Fruit fly (Drosophila melanogaster) whole organism, embryonic: Measurements from ENCODE around the gene arx.

Experiments
- Atf-2 ChIP-seq: fragments of 200-800 bp; sonication (Bioruptor generic); optimal IDR thresholded peaks from 2 replicates; lab custom pipeline; 2016; ENCODE audit warnings: missing biosample characterization, missing genetic modification characterization
- CG1024 ChIP-seq: fragments of 200-800 bp; sonication (Bioruptor generic); IDR thresholded peaks from 2 replicates; pipeline ENCODE4 v1.3.6; 2022; ENCODE audit warnings: missing biosample characterization, missing genetic modification characterization
- CG10654 ChIP-seq: fragments of 200-800 bp; sonication (Bioruptor generic); optimal IDR thresholded peaks from 2 replicates; lab custom pipeline; 2016; ENCODE audit warnings: missing biosample characterization, missing genetic modification characterization
- CG14860 ChIP-seq: fragments of 200-800 bp; sonication (Bioruptor generic); IDR thresholded peaks from 3 replicates; pipeline ENCODE4 v1.3.6; 2022; ENCODE audit warnings: missing biosample characterization, missing genetic modification characterization; ENCODE audit not compliant: partially characterized antibody
- CG15073 ChIP-seq: fragments of 200-800 bp; sonication (Bioruptor generic); optimal IDR thresholded peaks from 2 replicates; lab custom pipeline; 2016; ENCODE audit warnings: missing biosample characterization, missing genetic modification characterization
- CG16863 ChIP-seq: fragments of 200-800 bp; sonication (Bioruptor generic); optimal IDR thresholded peaks from 3 replicates; lab custom pipeline; 2016; ENCODE audit warnings: missing biosample characterization, missing genetic modification characterization
- CG17612 ChIP-seq: fragments of 200-800 bp; sonication (Bioruptor generic); IDR thresholded peaks from 2 replicates; pipeline ENCODE4 v1.3.6; 2022; ENCODE audit warnings: missing biosample characterization, missing genetic modification characterization
- CG17829 ChIP-seq: fragments of 200-800 bp; optimal IDR thresholded peaks from 2 replicates; lab custom pipeline; 2019; ENCODE audit warnings: missing biosample characterization, mild to moderate bottlenecking, missing genetic modification characterization, moderate library complexity
- CG2116 ChIP-seq: fragments of 200-800 bp; sonication (Bioruptor generic); optimal IDR thresholded peaks from 3 replicates; lab custom pipeline; 2018; ENCODE audit warnings: missing biosample characterization, mild to moderate bottlenecking, missing genetic modification characterization
- CG2120 ChIP-seq: fragments of 200-800 bp; sonication (Bioruptor generic); optimal IDR thresholded peaks from 3 replicates; lab custom pipeline; 2016; ENCODE audit warnings: missing biosample characterization, missing genetic modification characterization
- CG2199 ChIP-seq: fragments of 200-800 bp; sonication (Bioruptor generic); IDR thresholded peaks from 3 replicates; pipeline ENCODE4 v1.3.6; 2022; ENCODE audit warnings: missing biosample characterization, missing genetic modification characterization
- CG2712 ChIP-seq: fragments of 200-800 bp; optimal IDR thresholded peaks from 3 replicates; lab custom pipeline; 2019; ENCODE audit warnings: missing biosample characterization, mild to moderate bottlenecking, missing genetic modification characterization, moderate library complexity
- CG4282 ChIP-seq: fragments of 200-800 bp; sonication (Bioruptor generic); optimal IDR thresholded peaks from 2 replicates; lab custom pipeline; 2016; ENCODE audit warnings: missing biosample characterization, missing genetic modification characterization
- CG4404 ChIP-seq: fragments of 200-800 bp; sonication (Bioruptor generic); IDR thresholded peaks from 2 replicates; pipeline ENCODE4 v1.3.6; 2022; ENCODE audit warnings: missing biosample characterization, missing genetic modification characterization
- CG7372 ChIP-seq: fragments of 200-800 bp; sonication (Bioruptor generic); IDR thresholded peaks from 2 replicates; pipeline ENCODE4 v1.3.6; 2022; ENCODE audit warnings: missing biosample characterization, missing genetic modification characterization
- D19A ChIP-seq: fragments of 200-800 bp; optimal IDR thresholded peaks from 3 replicates; lab custom pipeline; 2019; ENCODE audit warnings: missing biosample characterization, mild to moderate bottlenecking, missing genetic modification characterization, moderate library complexity
- Hand ChIP-seq: fragments of 200-800 bp; sonication (Bioruptor generic); optimal IDR thresholded peaks from 2 replicates; lab custom pipeline; 2017; ENCODE audit warnings: mild to moderate bottlenecking, missing biosample characterization, missing genetic modification reagents, missing genetic modification characterization
- HmgZ ChIP-seq: fragments of 200-800 bp; sonication (Bioruptor generic); optimal IDR thresholded peaks from 2 replicates; lab custom pipeline; 2018; ENCODE audit warnings: missing biosample characterization, mild to moderate bottlenecking, missing genetic modification characterization
- Hmr ChIP-seq: fragments of 200-800 bp; sonication (Bioruptor generic); optimal IDR thresholded peaks from 3 replicates; lab custom pipeline; 2017; ENCODE audit warnings: mild to moderate bottlenecking, missing biosample characterization, missing genetic modification reagents, missing genetic modification characterization
- Hr39 ChIP-seq: fragments of >200 bp; optimal IDR thresholded peaks from 2 replicates; lab custom pipeline; 2017
- Kr ChIP-seq: fragments of 200-800 bp; sonication (Bioruptor generic); optimal IDR thresholded peaks from 2 replicates; lab custom pipeline; 2017; ENCODE audit warnings: missing biosample characterization, mild to moderate bottlenecking, missing genetic modification characterization
- Mrtf ChIP-seq: fragments of 200-800 bp; sonication (Bioruptor generic); IDR thresholded peaks from 3 replicates; pipeline ENCODE4 v1.3.6; 2022; ENCODE audit warnings: missing biosample characterization, missing genetic modification characterization
- Oaz ChIP-seq: fragments of 200-800 bp; sonication (Bioruptor generic); IDR thresholded peaks from 2 replicates; pipeline ENCODE4 v1.3.6; 2022; ENCODE audit warnings: missing biosample characterization, missing genetic modification characterization
- Ravus ChIP-seq: fragments of 200-800 bp; sonication (Bioruptor generic); IDR thresholded peaks from 2 replicates; pipeline ENCODE4 v1.3.6; 2022; ENCODE audit warnings: missing biosample characterization, missing genetic modification characterization
- Tbp ChIP-seq: fragments of >200 bp; optimal IDR thresholded peaks from 2 replicates; lab custom pipeline; 2018; ENCODE audit warnings: missing biosample characterization, missing genetic modification characterization
- Trl ChIP-seq, 3 experiments: fragments of >200 bp in 2 of 3; fragments of 200-800 bp in 1 of 3; sonication (Bioruptor generic) in 1 of 3; optimal IDR thresholded peaks; 2 replicates in 1 of 3; 3 replicates in 2 of 3; lab custom pipeline; 2016 to 2017; ENCODE audit warnings: missing biosample characterization in 1 of 3, missing genetic modification characterization in 1 of 3
- Vsx1 ChIP-seq: fragments of 200-800 bp; sonication (Bioruptor generic); optimal IDR thresholded peaks from 2 replicates; lab custom pipeline; 2017; ENCODE audit warnings: missing biosample characterization, mild to moderate bottlenecking, missing genetic modification characterization, missing genetic modification reagents
- Xbp1 ChIP-seq: fragments of 200-800 bp; sonication (Bioruptor generic); optimal IDR thresholded peaks from 3 replicates; lab custom pipeline; 2016; ENCODE audit warnings: missing biosample characterization, mild to moderate bottlenecking, missing genetic modification characterization
- ap ChIP-seq: fragments of 200-800 bp; sonication (Bioruptor generic); IDR thresholded peaks from 2 replicates; pipeline ENCODE4 v1.3.6; 2022; ENCODE audit warnings: missing biosample characterization, missing genetic modification characterization
- bowl ChIP-seq: fragments of 200-800 bp; sonication (Bioruptor generic); IDR thresholded peaks from 2 replicates; pipeline ENCODE4 v1.3.6; 2022; ENCODE audit warnings: missing biosample characterization, missing genetic modification characterization
- ci ChIP-seq: fragments of 200-800 bp; sonication (Bioruptor generic); IDR thresholded peaks from 3 replicates; pipeline ENCODE4 v1.3.6; 2022; ENCODE audit warnings: missing biosample characterization, missing genetic modification characterization
- corto ChIP-seq: fragments of 200-800 bp; sonication (Bioruptor generic); optimal IDR thresholded peaks from 2 replicates; lab custom pipeline; 2016; ENCODE audit warnings: missing biosample characterization, mild to moderate bottlenecking, missing genetic modification characterization, moderate library complexity
- dm ChIP-seq: fragments of 200-800 bp; sonication (Bioruptor generic); optimal IDR thresholded peaks from 3 replicates; lab custom pipeline; 2016; ENCODE audit warnings: missing biosample characterization, missing genetic modification characterization
- dmrt99B ChIP-seq: fragments of 200-800 bp; sonication (Bioruptor generic); optimal IDR thresholded peaks from 2 replicates; lab custom pipeline; 2018; ENCODE audit warnings: missing biosample characterization, mild to moderate bottlenecking, missing genetic modification characterization, moderate library complexity
- emc ChIP-seq: fragments of 200-800 bp; sonication (Bioruptor generic); optimal IDR thresholded peaks from 2 replicates; lab custom pipeline; 2016; ENCODE audit warnings: missing biosample characterization, missing genetic modification characterization
- eve ChIP-seq, 2 experiments: fragments of >200 bp; optimal IDR thresholded peaks; 2 replicates each; lab custom pipeline; 2017; ENCODE audit warnings: missing biosample characterization in 2 of 2, missing genetic modification characterization in 2 of 2
- fd102C ChIP-seq: fragments of 200-800 bp; sonication (Bioruptor generic); optimal IDR thresholded peaks from 2 replicates; lab custom pipeline; 2018; ENCODE audit warnings: missing biosample characterization, mild to moderate bottlenecking, missing genetic modification characterization, moderate library complexity
- fu2 ChIP-seq: fragments of 200-800 bp; sonication (Bioruptor generic); optimal IDR thresholded peaks from 2 replicates; lab custom pipeline; 2016; ENCODE audit warnings: missing biosample characterization, missing genetic modification characterization
- gsb-n ChIP-seq: fragments of 200-800 bp; sonication (Bioruptor generic); optimal IDR thresholded peaks from 3 replicates; lab custom pipeline; 2018; ENCODE audit warnings: missing biosample characterization, mild to moderate bottlenecking, missing genetic modification characterization
- insv ChIP-seq, 2 experiments: fragments of 200-800 bp; sonication (Bioruptor generic); optimal IDR thresholded peaks; 3 replicates each; lab custom pipeline; 2016 to 2018; ENCODE audit warnings: missing biosample characterization in 2 of 2, missing genetic modification characterization in 2 of 2
- inv ChIP-seq: fragments of 200-800 bp; sonication (Bioruptor generic); IDR thresholded peaks from 2 replicates; pipeline ENCODE4 v1.3.6; 2022; ENCODE audit warnings: missing biosample characterization, missing genetic modification characterization; ENCODE audit not compliant: partially characterized antibody
- kah ChIP-seq: fragments of 200-800 bp; sonication (Bioruptor generic); optimal IDR thresholded peaks from 2 replicates; lab custom pipeline; 2018; ENCODE audit warnings: missing biosample characterization, mild to moderate bottlenecking, missing genetic modification characterization
- lbe ChIP-seq: fragments of 200-800 bp; sonication (Bioruptor generic); optimal IDR thresholded peaks from 2 replicates; lab custom pipeline; 2016; ENCODE audit warnings: missing biosample characterization, mild to moderate bottlenecking, missing genetic modification characterization
- mam ChIP-seq: fragments of 200-800 bp; sonication (Bioruptor generic); optimal IDR thresholded peaks from 3 replicates; lab custom pipeline; 2016; ENCODE audit warnings: missing biosample characterization, missing genetic modification characterization
- phol ChIP-seq: fragments of 200-800 bp; sonication (Bioruptor generic); optimal IDR thresholded peaks from 3 replicates; lab custom pipeline; 2018; ENCODE audit warnings: missing biosample characterization, mild to moderate bottlenecking, missing genetic modification characterization, moderate library complexity
- prd ChIP-seq, 3 experiments: fragments of >200 bp in 2 of 3; fragments of 200-800 bp in 1 of 3; sonication (Bioruptor generic) in 1 of 3; optimal IDR thresholded peaks in 2 of 3; IDR thresholded peaks in 1 of 3; 2 replicates in 2 of 3; 3 replicates in 1 of 3; pipeline versions ENCODE4 v1.3.6 to Lab custom; 2017 to 2022; ENCODE audit warnings: missing biosample characterization in 1 of 3, missing genetic modification characterization in 1 of 3
- shn ChIP-seq: fragments of 200-800 bp; sonication (Bioruptor generic); optimal IDR thresholded peaks from 3 replicates; lab custom pipeline; 2016; ENCODE audit warnings: missing biosample characterization, missing genetic modification characterization
- slp2 ChIP-seq: fragments of 200-800 bp; sonication (Bioruptor generic); optimal IDR thresholded peaks from 2 replicates; lab custom pipeline; 2016; ENCODE audit warnings: missing biosample characterization, missing genetic modification characterization
- sug ChIP-seq: fragments of 200-800 bp; optimal IDR thresholded peaks from 2 replicates; lab custom pipeline; 2019; ENCODE audit warnings: missing biosample characterization, mild to moderate bottlenecking, missing genetic modification characterization, moderate library complexity
- trem ChIP-seq: fragments of 200-800 bp; optimal IDR thresholded peaks from 3 replicates; lab custom pipeline; 2019; ENCODE audit warnings: missing biosample characterization, mild to moderate bottlenecking, missing genetic modification characterization, moderate library complexity

Gene arx

DNA sequence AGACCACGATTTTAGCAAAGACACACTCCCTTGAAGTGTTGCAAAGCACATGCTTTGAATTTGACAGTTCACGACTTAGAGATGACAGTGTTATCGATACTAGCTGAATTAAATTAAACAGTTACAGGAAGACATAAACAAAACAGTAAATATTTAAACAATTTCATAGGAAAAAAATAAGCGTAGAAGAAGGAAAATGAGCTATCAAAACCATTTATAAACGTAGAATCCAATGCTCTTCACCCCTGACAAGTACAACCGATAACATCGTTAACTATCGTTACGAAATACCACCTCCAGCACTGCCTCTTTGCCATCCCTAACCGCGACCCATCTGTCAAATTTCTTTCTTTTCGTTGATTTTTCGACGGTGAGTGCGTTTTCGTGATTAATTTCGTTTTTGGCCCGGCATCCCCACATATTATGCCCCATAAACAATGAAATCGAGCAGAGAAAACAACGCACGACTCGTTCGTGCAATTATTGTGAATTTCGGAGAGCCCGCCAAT is 2.5 kb downstream of the arx start, which contains the start of gene RpL26 (continued):
- TF ChIP-seq Trl (optimal IDR thresholded peaks at IDR 0.05; lab: Kevin White, UChicago) = no peak
- TF ChIP-seq Trl (GFP tag; optimal IDR thresholded peaks at IDR 0.05; lab: Kevin White, UChicago) = peak; percentile 77
- no peak; the same call in 2 of the 3 replicates for TF ChIP-seq Mrtf (GFP tag; lab: Robert Waterston, UW)
- TF ChIP-seq CG4282 (GFP tag; lab: Kevin White, UChicago) = peak; percentile 70
- peak; percentile 38 for TF ChIP-seq CG15073
- TF ChIP-seq Tbp (GFP tag; lab: Kevin White, UChicago) = no peak
- TF ChIP-seq D19A = peak; percentile 9
- no peak for TF ChIP-seq CG2199 (GFP tag; lab: Robert Waterston, UW)
- no peak for TF ChIP-seq Ravus
- no peak for TF ChIP-seq CG1024 (GFP tag; lab: Robert Waterston, UW)
- no peak for TF ChIP-seq eve (GFP tag; optimal IDR thresholded peaks at IDR 0.05; lab: Kevin White, UChicago)
- TF ChIP-seq CG16863 (GFP tag; lab: Kevin White, UChicago) = peak; percentile 56
- TF ChIP-seq Hmr (GFP tag; lab: Kevin White, UChicago) = no peak
- TF ChIP-seq insv (GFP tag; optimal IDR thresholded peaks at IDR 0.05; lab: Kevin White, UChicago) = peak; percentile 94 to 99
- TF ChIP-seq fu2 (GFP tag; lab: Kevin White, UChicago) = peak; percentile 86
- no peak for TF ChIP-seq dmrt99B (tag; lab: Kevin White, UChicago)
- peak; percentile 73 for TF ChIP-seq Atf-2 (GFP tag; lab: Kevin White, UChicago)
- peak; percentile 90 for TF ChIP-seq CG2120 (GFP tag; lab: Kevin White, UChicago)
- no peak for TF ChIP-seq gsb-n
- peak; percentile 75 for TF ChIP-seq CG2712 (tag; lab: Kevin White, UChicago)
- no peak for TF ChIP-seq CG17612 (GFP tag; lab: Robert Waterston, UW)
- peak; percentile 79 for TF ChIP-seq slp2 (GFP tag; lab: Kevin White, UChicago)
- peak; percentile 64 for TF ChIP-seq trem (tag; lab: Kevin White, UChicago)
- TF ChIP-seq Oaz = no peak; the same call in 1 of the 2 replicates
- TF ChIP-seq prd (optimal IDR thresholded peaks at IDR 0.05; lab: Kevin White, UChicago) = no peak
- TF ChIP-seq prd (GFP tag; IDR thresholded peaks at IDR 0.05; lab: Robert Waterston, UW) = peak; percentile 82
- TF ChIP-seq Hr39 (lab: Kevin White, UChicago) = no peak
- TF ChIP-seq Xbp1 = peak; percentile 84
- peak; percentile 98 for TF ChIP-seq inv
- TF ChIP-seq Kr (GFP tag; lab: Kevin White, UChicago) = no peak
- peak; percentile 78 for TF ChIP-seq HmgZ (tag; lab: Kevin White, UChicago)
- TF ChIP-seq lbe = no peak
- TF ChIP-seq mam = peak; percentile 90
- TF ChIP-seq corto (GFP tag; lab: Kevin White, UChicago) = no peak
- no peak for TF ChIP-seq Hand (GFP tag; lab: Kevin White, UChicago)
- no peak for TF ChIP-seq Vsx1 (GFP tag; lab: Kevin White, UChicago)
- peak; percentile 83 for TF ChIP-seq CG4404 (GFP tag; lab: Robert Waterston, UW)
- TF ChIP-seq emc (GFP tag; lab: Kevin White, UChicago) = peak; percentile 72
- TF ChIP-seq kah (GFP tag; lab: Kevin White, UChicago) = peak; percentile 28
- TF ChIP-seq dm = peak; percentile 93
- TF ChIP-seq ap = no peak; the same call in 1 of the 2 replicates
- TF ChIP-seq CG17829 (tag; lab: Kevin White, UChicago) = peak; percentile 76
- TF ChIP-seq CG10654 (GFP tag; lab: Kevin White, UChicago) = peak; percentile 63
- no peak for TF ChIP-seq bowl (GFP tag; lab: Robert Waterston, UW)
- TF ChIP-seq sug (tag; lab: Kevin White, UChicago) = peak; percentile 87
- TF ChIP-seq ci = peak; percentile 38; the same call in 2 of the 3 replicates
- peak; percentile 98 for TF ChIP-seq CG14860 (GFP tag; lab: Robert Waterston, UW)
- peak; percentile 91 for TF ChIP-seq shn (GFP tag; lab: Kevin White, UChicago)
- TF ChIP-seq fd102C (GFP tag; lab: Kevin White, UChicago) = no peak
- peak; percentile 82 for TF ChIP-seq CG7372 (GFP tag; lab: Robert Waterston, UW)
- peak; percentile 80 for TF ChIP-seq phol
- peak; percentile 84 for TF ChIP-seq CG2116 (GFP tag; lab: Kevin White, UChicago)
